Fruit fly (Drosophila melanogaster) whole organism, pupa: Measurements from ENCODE around the gene Lamtor3.

Experiments
- CG12605 ChIP-seq: fragments of 200-800 bp; sonication (Bioruptor generic); IDR thresholded peaks from 2 replicates; pipeline ENCODE4 v1.3.6; 2022; ENCODE audit warnings: missing biosample characterization, missing genetic modification characterization
- CG14655 ChIP-seq: fragments of 200-800 bp; sonication (Bioruptor generic); optimal IDR thresholded peaks from 3 replicates; lab custom pipeline; 2017; ENCODE audit warnings: mild to moderate bottlenecking, missing biosample characterization, missing genetic modification reagents, missing genetic modification characterization
- CG15710 ChIP-seq: fragments of 200-800 bp; sonication (Bioruptor generic); optimal IDR thresholded peaks from 2 replicates; lab custom pipeline; 2018; ENCODE audit warnings: missing biosample characterization, mild to moderate bottlenecking, missing genetic modification characterization, moderate library complexity
- CG34367 ChIP-seq: fragments of 200-800 bp; sonication (Bioruptor generic); optimal IDR thresholded peaks from 2 replicates; lab custom pipeline; 2018; ENCODE audit warnings: missing biosample characterization, mild to moderate bottlenecking, missing genetic modification characterization
- CG4496 ChIP-seq: fragments of 200-800 bp; sonication (Bioruptor generic); IDR thresholded peaks from 3 replicates; pipeline ENCODE4 v1.3.6; 2022; ENCODE audit warnings: missing biosample characterization, missing genetic modification characterization
- CG8159 ChIP-seq: fragments of 200-800 bp; sonication (Bioruptor generic); optimal IDR thresholded peaks from 3 replicates; lab custom pipeline; 2018; ENCODE audit warnings: missing biosample characterization, mild to moderate bottlenecking, missing genetic modification characterization, moderate library complexity
- CG8301 ChIP-seq: fragments of 200-800 bp; sonication (Bioruptor generic); optimal IDR thresholded peaks from 2 replicates; lab custom pipeline; 2018; ENCODE audit warnings: missing biosample characterization, mild to moderate bottlenecking, missing genetic modification characterization
- CG9948 ChIP-seq: fragments of 200-800 bp; sonication (Bioruptor generic); optimal IDR thresholded peaks from 2 replicates; lab custom pipeline; 2018; ENCODE audit warnings: missing biosample characterization, mild to moderate bottlenecking, missing genetic modification characterization, moderate library complexity
- D1 ChIP-seq: fragments of 200-800 bp; sonication (Bioruptor generic); optimal IDR thresholded peaks from 2 replicates; lab custom pipeline; 2018; ENCODE audit warnings: missing biosample characterization, mild to moderate bottlenecking, missing genetic modification characterization, moderate library complexity
- EcR ChIP-seq: fragments of 200-800 bp; sonication (Bioruptor generic); optimal IDR thresholded peaks from 3 replicates; lab custom pipeline; 2019; ENCODE audit warnings: missing biosample characterization, missing genetic modification characterization, mild to moderate bottlenecking, moderate library complexity, missing genetic modification reagents
- gl ChIP-seq: fragments of 200-800 bp; sonication (Bioruptor generic); optimal IDR thresholded peaks from 2 replicates; lab custom pipeline; 2018; ENCODE audit warnings: missing biosample characterization, mild to moderate bottlenecking, missing genetic modification characterization
- rn ChIP-seq: fragments of 200-800 bp; sonication (Bioruptor generic); IDR thresholded peaks from 2 replicates; pipeline ENCODE4 v1.3.6; 2022; ENCODE audit warnings: missing biosample characterization, missing genetic modification characterization

dm6 chr2L:17437594-17437993 lies 43.4 kb upstream of the Lamtor3 start:
- no peak for TF ChIP-seq gl
- TF ChIP-seq D1 (tag; lab: Kevin White, UChicago) = no peak
- no peak for TF ChIP-seq CG14655 (GFP tag; lab: Kevin White, UChicago)
- TF ChIP-seq CG34367 (tag; lab: Kevin White, UChicago) = no peak
- no peak for TF ChIP-seq EcR (GFP tag; lab: Kevin White, UChicago)
- TF ChIP-seq CG8301 (tag; lab: Kevin White, UChicago) = no peak
- TF ChIP-seq CG4496 (GFP tag; lab: Robert Waterston, UW) = no peak
- TF ChIP-seq CG9948 = no peak
- no peak for TF ChIP-seq CG15710
- TF ChIP-seq CG12605 (GFP tag; lab: Robert Waterston, UW) = no peak
- no peak for TF ChIP-seq CG8159 (tag; lab: Kevin White, UChicago)
- TF ChIP-seq rn = no peak
